Fruit fly (Drosophila melanogaster): ENCODE measurements around the gene CG5112.
A peak's percentile ranks its signal among the peaks of the same experiment; 100 is the strongest.

DNA sequence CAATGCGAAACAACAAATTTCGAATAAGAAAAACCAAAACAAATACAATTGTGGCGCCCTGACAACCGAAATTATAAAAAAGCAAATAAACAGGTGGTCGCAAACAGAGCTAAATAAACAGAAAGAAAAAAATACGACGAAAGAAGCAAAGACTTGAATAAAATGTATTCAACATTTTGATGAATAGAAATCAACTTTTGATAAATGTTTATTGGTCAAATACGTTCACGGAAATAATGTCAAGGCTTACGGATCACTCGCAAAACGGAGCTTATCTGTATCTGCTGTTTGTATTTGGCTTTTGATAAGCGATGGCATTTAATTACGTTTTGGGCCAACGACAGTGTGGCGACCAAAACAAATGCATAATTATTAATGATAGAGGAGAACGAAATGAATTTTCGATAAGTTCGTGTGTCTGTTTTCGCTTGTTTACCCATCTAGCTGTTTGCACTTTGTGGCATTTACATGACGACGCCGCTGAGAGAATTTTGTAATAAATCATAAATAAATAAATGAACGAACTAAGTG is 38.0 kb upstream of the CG5112 start:
- TF ChIP-seq CG34406 (GFP tag; optimal IDR thresholded peaks at IDR 0.05), result no peak
- TF ChIP-seq Eip78C (GFP tag), result peak; percentile 41
- TF ChIP-seq OdsH (GFP tag; optimal IDR thresholded peaks at IDR 0.05), result no peak
- TF ChIP-seq cyc (GFP tag; optimal IDR thresholded peaks at IDR 0.05), result no peak

Data from whole organism, prepupa.